Worm (Caenorhabditis elegans): ENCODE measurements around the gene T06D8.2.

The T06D8.2 gene

ce11 chrII:11224045-11224481 is 2.4 kb upstream of the T06D8.2 start (continued):
- TF ChIP-seq lin-13 (GFP tag; optimal IDR thresholded peaks at IDR 0.05) = peak; percentile 82
- TF ChIP-seq Y48G9A.11 (GFP tag; IDR thresholded peaks at IDR 0.05) = peak; percentile 76
- TF ChIP-seq aly-2 (tag; optimal IDR thresholded peaks at IDR 0.05) = no peak
- TF ChIP-seq nhr-111 (GFP tag; optimal IDR thresholded peaks at IDR 0.05) = no peak
- no peak for TF ChIP-seq ceh-28 (tag; optimal IDR thresholded peaks at IDR 0.05)
- peak; percentile 6 for TF ChIP-seq F37D6.2 (tag; optimal IDR thresholded peaks at IDR 0.05)
- no peak for TF ChIP-seq zfp-3 (GFP tag; conservative IDR thresholded peaks at IDR 0.05)
- TF ChIP-seq php-3 (GFP tag; IDR thresholded peaks at IDR 0.05) = peak; percentile 64; the same call in 1 of the 2 replicates
- no peak for TF ChIP-seq fkh-10 (GFP tag; optimal IDR thresholded peaks at IDR 0.05)
- no peak for TF ChIP-seq nhr-76 (tag; optimal IDR thresholded peaks at IDR 0.05)
- TF ChIP-seq cey-2 (tag; optimal IDR thresholded peaks at IDR 0.05; ENCODE audit: borderline replicate concordance, insufficient read depth) = no peak
- TF ChIP-seq mes-2 (tag; optimal IDR thresholded peaks at IDR 0.05; ENCODE audit: poor library complexity, severe bottlenecking) = peak; percentile 89
- TF ChIP-seq zip-2 (tag; optimal IDR thresholded peaks at IDR 0.05) = peak; percentile 25
- peak; percentile 72 for TF ChIP-seq dmd-6 (GFP tag; IDR thresholded peaks at IDR 0.05)
- no peak for TF ChIP-seq unc-62 (GFP tag; optimal IDR thresholded peaks at IDR 0.05 in 1 of 2)
- no peak for TF ChIP-seq unc-62 (tag; optimal IDR thresholded peaks at IDR 0.05)
- TF ChIP-seq tag-97 (GFP tag; IDR thresholded peaks at IDR 0.05) = no peak
- no peak for TF ChIP-seq D1046.2 (GFP tag; IDR thresholded peaks at IDR 0.05)
- TF ChIP-seq F10B5.3 (tag; optimal IDR thresholded peaks at IDR 0.05) = peak; percentile 76
- TF ChIP-seq pqm-1 (tag; optimal IDR thresholded peaks at IDR 0.05) = peak; percentile 41
- TF ChIP-seq zag-1 (tag; optimal IDR thresholded peaks at IDR 0.05) = no peak
- peak; percentile 66 for TF ChIP-seq spr-1 (tag; optimal IDR thresholded peaks at IDR 0.05)
- TF ChIP-seq nhr-41 (GFP tag; IDR thresholded peaks at IDR 0.05) = 0 out of 2 replicates have a peak, but pooled peaks have one; percentile 26
- peak; percentile 71 for TF ChIP-seq mxl-3 (GFP tag; optimal IDR thresholded peaks at IDR 0.05)
- TF ChIP-seq mdt-29 (GFP tag; IDR thresholded peaks at IDR 0.05) = 0 out of 2 replicates have a peak, but pooled peaks have one; percentile 16
- no peak for TF ChIP-seq zfp-2 (tag; optimal IDR thresholded peaks at IDR 0.05)
- no peak for TF ChIP-seq ZK546.5 (tag; optimal IDR thresholded peaks at IDR 0.05)
- TF ChIP-seq lsy-2 (tag; optimal IDR thresholded peaks at IDR 0.05) = peak in 1 of 2 experiments; percentile 72
- peak; percentile 49; the same call in 1 of the 2 replicates for TF ChIP-seq saeg-2 (GFP tag; IDR thresholded peaks at IDR 0.05)
- peak; percentile 60 for TF ChIP-seq rbr-2 (tag; optimal IDR thresholded peaks at IDR 0.05)
- TF ChIP-seq lin-38 (GFP tag; IDR thresholded peaks at IDR 0.05) = peak; percentile 86
- TF ChIP-seq skn-1 (tag; optimal IDR thresholded peaks at IDR 0.05) = no peak
- no peak for TF ChIP-seq Y5F2A.4 (GFP tag; optimal IDR thresholded peaks at IDR 0.05)
- TF ChIP-seq hlh-11 (tag; optimal IDR thresholded peaks at IDR 0.05) = peak; percentile 80
- TF ChIP-seq ceh-44 (GFP tag; IDR thresholded peaks at IDR 0.05) = peak; percentile 96
- TF ChIP-seq nhr-28 (tag; optimal IDR thresholded peaks at IDR 0.05) = peak; percentile 72
- TF ChIP-seq gei-8 (GFP tag; optimal IDR thresholded peaks at IDR 0.05) = peak; percentile 24
- no peak for TF ChIP-seq ztf-11 (tag; optimal IDR thresholded peaks at IDR 0.05)
- no peak for TF ChIP-seq nhr-10 (tag; optimal IDR thresholded peaks at IDR 0.05)
- no peak for TF ChIP-seq ceh-82 (tag; optimal IDR thresholded peaks at IDR 0.05)
- TF ChIP-seq dmd-9 (GFP tag; IDR thresholded peaks at IDR 0.05) = no peak
- no peak for TF ChIP-seq mxl-2 (GFP tag; conservative IDR thresholded peaks at IDR 0.05)
- no peak for TF ChIP-seq ZK337.2 (GFP tag; IDR thresholded peaks at IDR 0.05)
- TF ChIP-seq R02D3.7 (tag; optimal IDR thresholded peaks at IDR 0.05) = no peak
- 0 out of 2 replicates have a peak, but pooled peaks have one; percentile 50 for TF ChIP-seq lim-7 (GFP tag; IDR thresholded peaks at IDR 0.05)
- 0 out of 2 replicates have a peak, but pooled peaks have one; percentile 21 for TF ChIP-seq ceh-20 (GFP tag; IDR thresholded peaks at IDR 0.05)
- peak; percentile 60 to 64 for TF ChIP-seq daf-16 (GFP tag; optimal IDR thresholded peaks at IDR 0.05)
- peak; percentile 92 for TF ChIP-seq daf-16 (tag; optimal IDR thresholded peaks at IDR 0.05)
- TF ChIP-seq T20F7.1 (GFP tag; optimal IDR thresholded peaks at IDR 0.05) = no peak
- peak; percentile 80 for TF ChIP-seq mep-1 (tag; optimal IDR thresholded peaks at IDR 0.05)
- peak; percentile 27 for TF ChIP-seq unc-130 (GFP tag; optimal IDR thresholded peaks at IDR 0.05)
